Worm (Caenorhabditis elegans): ENCODE data around the gene mrp-5.

DNA sequence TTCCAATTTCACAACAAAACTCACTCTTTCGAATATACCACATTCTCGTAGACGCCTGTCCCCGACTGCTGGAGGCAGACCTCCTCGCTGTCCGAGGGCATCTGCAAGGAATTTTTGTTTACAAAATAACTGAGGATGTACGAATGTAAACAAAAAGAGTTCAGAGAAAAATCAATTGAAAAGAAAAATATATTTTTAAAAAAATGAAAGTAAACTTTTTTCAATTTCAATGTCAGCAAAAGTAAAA, at the start of gene mrp-5:
- TF ChIP-seq med-1 (GFP tag; optimal IDR thresholded peaks at IDR 0.05; ENCODE audit: insufficient read depth) (no peak), T22C8.4 (GFP tag; IDR thresholded peaks at IDR 0.05) (no peak), klf-2 (GFP tag; conservative IDR thresholded peaks at IDR 0.05) (no peak), ztf-29 (GFP tag; IDR thresholded peaks at IDR 0.05) (no peak), ztf-23 (GFP tag; IDR thresholded peaks at IDR 0.05) (no peak), flt-1 (GFP tag; IDR thresholded peaks at IDR 0.05) (no peak)
